Worm (Caenorhabditis elegans) whole organism, midembryonic: ENCODE data around the gene ugt-24.

Experiments used
- T22C8.4 ChIP-seq: fragments of 200-800 bp; sonication (Bioruptor generic); IDR thresholded peaks from 2 replicates; pipeline ENCODE4 v1.3.6; 2022; ENCODE audit warnings: missing genetic modification characterization, missing compliant biosample characterization
- cog-1 ChIP-seq: sonication (generic microtip); optimal IDR thresholded peaks from 2 replicates; lab custom pipeline; 2016; ENCODE audit warnings: missing genetic modification characterization, missing compliant biosample characterization
- flt-1 ChIP-seq: fragments of 200-800 bp; sonication (Bioruptor generic); IDR thresholded peaks from 2 replicates; pipeline ENCODE4 v1.3.6; 2022; ENCODE audit warnings: missing genetic modification characterization, missing compliant biosample characterization
- klf-2 ChIP-seq: fragments of 200-800 bp; sonication (Bioruptor generic); conservative IDR thresholded peaks from 2 replicates; pipeline ENCODE4 v1.3.6; 2022; ENCODE audit warnings: missing genetic modification reagents, missing genetic modification characterization, missing compliant biosample characterization
- med-1 ChIP-seq: sonication (generic microtip); optimal IDR thresholded peaks from 2 replicates; lab custom pipeline; 2017; ENCODE audit warnings: missing genetic modification characterization, mild to moderate bottlenecking, missing compliant biosample characterization, antibody characterized with exemption, missing genetic modification reagents; ENCODE audit not compliant: insufficient read depth
- ref-1 ChIP-seq: fragments of 200-800 bp; sonication (Bioruptor generic); conservative IDR thresholded peaks from 2 replicates; pipeline ENCODE4 v1.3.6; 2022; ENCODE audit warnings: missing genetic modification reagents, missing genetic modification characterization, missing compliant biosample characterization
- tab-1 ChIP-seq: fragments of 200-800 bp; sonication (Bioruptor generic); IDR thresholded peaks from 2 replicates; pipeline ENCODE4 v1.3.6; 2022; ENCODE audit warnings: missing genetic modification characterization, missing compliant biosample characterization
- ztf-23 ChIP-seq: fragments of 200-800 bp; sonication (Bioruptor generic); IDR thresholded peaks from 2 replicates; pipeline ENCODE4 v1.3.6; 2022; ENCODE audit warnings: missing genetic modification reagents, missing genetic modification characterization, missing compliant biosample characterization
- ztf-29 ChIP-seq: fragments of 200-800 bp; sonication (Bioruptor generic); IDR thresholded peaks from 2 replicates; pipeline ENCODE4 v1.3.6; 2022; ENCODE audit warnings: missing genetic modification reagents, missing genetic modification characterization, missing compliant biosample characterization

ugt-24 gene

DNA sequence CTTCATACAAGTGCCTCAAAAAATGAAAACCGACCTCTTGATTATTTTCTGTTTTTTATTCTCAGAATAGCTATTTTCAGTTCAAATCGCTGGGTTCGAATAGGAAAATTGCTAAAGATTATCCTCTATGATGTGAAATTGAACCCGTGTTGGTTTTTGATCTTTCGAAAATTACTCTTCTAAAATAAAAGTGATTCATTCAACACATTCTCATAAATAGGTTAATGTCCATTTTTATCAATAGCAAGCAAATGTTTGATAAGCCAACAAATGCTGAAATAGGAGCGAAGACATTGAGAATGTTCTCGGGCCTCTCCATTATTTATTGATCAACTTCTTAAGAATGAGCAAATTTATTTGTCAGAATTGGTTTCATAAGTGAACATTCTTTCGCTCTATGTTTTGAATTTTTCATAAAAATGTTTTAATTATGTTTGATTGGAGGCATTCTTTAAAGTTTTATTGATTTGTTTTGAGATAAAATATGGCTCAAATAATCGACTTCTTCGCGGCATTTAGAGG, 22.3 kb upstream of the ugt-24 start, which contains the start of gene F58F9.3:
Gene F58F9.3 (plus strand): TSS at position 472 of the 522 bp plus-strand sequence.
- TF ChIP-seq T22C8.4 (GFP tag; lab: Robert Waterston, UW) (no peak), flt-1 (GFP tag; lab: Robert Waterston, UW) (no peak), cog-1 (tag; lab: Kevin White, UChicago) (no peak), klf-2 (GFP tag; lab: Robert Waterston, UW) (no peak), med-1 (GFP tag; lab: Kevin White, UChicago) (no peak), ztf-29 (no peak), ztf-23 (no peak), ref-1 (GFP tag; lab: Robert Waterston, UW) (no peak), tab-1 (GFP tag; lab: Robert Waterston, UW) (no peak)

DNA sequence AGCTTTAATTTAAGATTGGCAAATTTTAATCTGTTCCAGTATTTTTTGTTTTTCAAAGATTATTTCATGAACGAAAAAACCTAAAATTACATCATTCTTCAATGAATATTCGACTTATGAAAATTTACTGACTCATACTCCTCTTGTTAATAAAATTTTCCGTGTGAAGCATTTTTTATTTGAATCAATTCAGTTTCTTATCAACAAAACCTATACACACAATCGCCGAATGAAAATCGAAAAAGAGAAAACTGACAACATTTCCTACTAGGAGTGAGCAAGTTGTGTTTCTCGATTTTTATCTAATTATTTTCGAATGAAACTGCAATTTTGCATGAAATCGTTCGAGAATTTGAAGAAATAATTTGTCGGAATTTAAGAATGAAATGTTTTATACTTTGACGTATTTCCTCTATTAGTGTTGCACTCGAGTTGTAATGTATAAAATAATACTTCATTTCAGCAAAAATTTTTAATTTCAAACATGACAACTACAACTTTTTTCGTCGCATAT, 20.1 kb upstream of the ugt-24 start, which contains the start of gene F58F9.4:
Gene F58F9.4 (plus strand): TSS at position 464 of the 514 bp plus-strand sequence.
- TF ChIP-seq flt-1 (GFP tag; lab: Robert Waterston, UW) (no peak), tab-1 (GFP tag; lab: Robert Waterston, UW) (no peak), ref-1 (GFP tag; lab: Robert Waterston, UW) (no peak), T22C8.4 (GFP tag; lab: Robert Waterston, UW) (no peak), cog-1 (tag; lab: Kevin White, UChicago) (no peak), ztf-23 (no peak)

DNA sequence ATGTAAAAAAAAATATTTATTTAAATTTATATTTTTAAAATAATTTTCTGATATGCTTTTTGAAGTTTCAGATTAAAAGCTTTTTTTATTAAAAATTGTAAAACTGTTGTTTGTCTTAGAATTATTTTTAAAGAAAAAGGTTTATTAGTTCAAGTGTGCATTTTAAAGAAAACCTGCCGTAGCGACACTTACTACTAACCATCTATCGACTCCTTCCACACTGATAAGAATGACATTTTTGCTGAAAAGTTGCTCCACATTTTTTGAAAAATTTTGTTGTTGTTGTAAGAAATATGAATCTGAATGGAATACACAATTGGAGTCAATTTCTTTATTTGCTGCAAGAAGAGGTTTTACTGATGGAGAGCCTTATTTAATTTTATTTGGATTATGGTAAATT, 17.5 kb upstream of the ugt-24 start, which contains the start of gene C49A9.1:
Gene C49A9.1 (plus strand): TSS at position 217 of the 400 bp plus-strand sequence.
- TF ChIP-seq T22C8.4 (GFP tag; lab: Robert Waterston, UW): no peak
- no peak for TF ChIP-seq ref-1 (GFP tag; lab: Robert Waterston, UW)
- no peak for TF ChIP-seq ztf-29
- no peak for TF ChIP-seq med-1 (GFP tag; lab: Kevin White, UChicago)
- TF ChIP-seq cog-1 (tag; lab: Kevin White, UChicago): no peak
- TF ChIP-seq ztf-23: no peak
- TF ChIP-seq klf-2 (GFP tag; lab: Robert Waterston, UW): no peak

DNA sequence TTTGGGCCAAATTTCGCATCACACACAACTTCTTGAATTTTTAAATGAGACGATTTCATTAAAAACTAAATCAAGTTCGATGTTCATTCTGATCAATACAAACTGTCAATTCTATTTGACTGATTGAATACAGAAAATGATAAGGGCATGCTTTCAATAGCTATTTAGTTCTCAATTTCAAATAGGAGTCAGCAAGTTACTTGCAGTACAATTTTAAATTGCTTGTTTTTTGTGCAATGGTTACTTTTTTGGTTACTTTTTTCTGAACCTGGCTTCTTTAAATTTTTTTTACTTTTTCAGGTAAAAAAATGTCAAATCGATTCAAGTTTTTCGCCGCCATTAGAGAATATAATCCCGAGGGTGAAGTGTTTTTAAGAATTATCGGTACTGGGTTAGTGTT, 14.6 kb upstream of the ugt-24 start, which contains the start of gene C49A9.2:
Gene C49A9.2 (plus strand): TSS at position 301 of the 400 bp plus-strand sequence.
- TF ChIP-seq flt-1 (GFP tag; lab: Robert Waterston, UW) (no peak), ref-1 (GFP tag; lab: Robert Waterston, UW) (no peak), tab-1 (GFP tag; lab: Robert Waterston, UW) (no peak), med-1 (GFP tag; lab: Kevin White, UChicago) (no peak), T22C8.4 (GFP tag; lab: Robert Waterston, UW) (no peak), ztf-23 (no peak), ztf-29 (no peak), klf-2 (GFP tag; lab: Robert Waterston, UW) (no peak), cog-1 (tag; lab: Kevin White, UChicago) (no peak)

DNA sequence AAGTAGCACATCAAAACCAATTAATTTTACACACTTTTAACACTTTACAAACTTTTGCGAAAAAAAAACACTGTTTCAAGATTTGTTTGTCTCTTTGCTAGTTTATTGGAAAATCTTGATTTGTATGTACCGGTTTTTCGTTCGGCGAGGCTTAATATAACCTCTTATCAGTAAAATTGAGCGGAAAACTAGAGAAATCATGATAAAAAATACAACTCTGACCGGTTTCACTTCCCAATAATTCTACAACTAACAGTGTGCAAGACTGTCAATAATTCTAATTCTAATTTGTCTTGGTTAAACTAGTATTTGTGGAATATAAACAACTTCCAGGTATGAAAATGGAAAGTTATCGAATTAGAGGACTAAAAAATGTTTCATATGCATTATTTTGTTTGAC, 11.4 kb upstream of the ugt-24 start, which contains the start of gene C49A9.3:
Gene C49A9.3 (plus strand): TSS at position 212 of the 400 bp plus-strand sequence.
- no peak for TF ChIP-seq cog-1 (tag; lab: Kevin White, UChicago)
- no peak for TF ChIP-seq T22C8.4 (GFP tag; lab: Robert Waterston, UW)
- TF ChIP-seq ref-1 (GFP tag; lab: Robert Waterston, UW): no peak
- TF ChIP-seq med-1 (GFP tag; lab: Kevin White, UChicago): no peak
- TF ChIP-seq tab-1 (GFP tag; lab: Robert Waterston, UW): no peak
- TF ChIP-seq ztf-29: no peak

DNA sequence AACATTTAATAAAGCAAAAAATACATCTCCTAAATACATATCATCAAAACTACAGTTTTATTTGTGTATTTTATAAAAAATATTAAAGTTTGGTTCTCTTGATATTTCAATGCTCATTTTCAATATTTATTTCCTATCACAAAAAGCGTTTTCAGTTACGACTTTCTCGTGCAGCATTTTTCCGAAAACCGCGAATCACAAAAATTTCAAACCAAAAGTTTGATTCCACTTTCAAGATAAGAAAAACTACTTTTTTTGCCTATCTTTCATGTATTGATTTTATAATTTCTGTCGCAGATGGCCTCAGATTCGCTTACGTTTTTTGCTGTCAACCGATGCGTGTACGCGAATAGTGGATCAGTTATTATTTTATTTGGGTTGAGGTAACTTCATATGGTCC, 8.9 kb upstream of the ugt-24 start, which contains the start of gene C49A9.4:
Gene C49A9.4 (plus strand): TSS at position 265 of the 400 bp plus-strand sequence.
- no peak for TF ChIP-seq ztf-23
- no peak for TF ChIP-seq flt-1 (GFP tag; lab: Robert Waterston, UW)
- TF ChIP-seq tab-1 (GFP tag; lab: Robert Waterston, UW): no peak
- TF ChIP-seq ztf-29: no peak
- no peak for TF ChIP-seq T22C8.4 (GFP tag; lab: Robert Waterston, UW)
- TF ChIP-seq ref-1 (GFP tag; lab: Robert Waterston, UW): no peak
- TF ChIP-seq klf-2 (GFP tag; lab: Robert Waterston, UW): no peak
- TF ChIP-seq med-1 (GFP tag; lab: Kevin White, UChicago): no peak
- TF ChIP-seq cog-1 (tag; lab: Kevin White, UChicago): no peak

DNA sequence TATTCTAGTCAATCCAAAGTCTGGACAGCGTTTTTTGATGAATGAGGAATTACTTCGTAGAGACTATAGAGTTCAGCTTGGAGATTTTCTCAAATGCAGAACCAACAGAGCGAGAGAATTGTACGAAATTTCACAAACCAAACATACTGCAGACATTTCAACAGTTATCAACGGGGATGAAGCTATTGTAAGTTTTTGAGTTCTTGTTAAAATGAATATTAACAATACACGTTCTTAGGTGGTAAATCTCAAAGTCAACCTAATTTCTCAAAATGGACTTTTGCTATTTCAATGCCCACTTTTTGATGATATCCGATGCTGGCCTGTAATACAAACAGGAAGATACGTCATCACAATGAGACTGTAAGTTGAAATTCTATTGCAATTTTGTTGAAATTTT, 7.0 kb upstream of the ugt-24 start:
- TF ChIP-seq T22C8.4 (GFP tag; lab: Robert Waterston, UW): no peak
- no peak for TF ChIP-seq tab-1 (GFP tag; lab: Robert Waterston, UW)
- TF ChIP-seq klf-2 (GFP tag; lab: Robert Waterston, UW): no peak
- no peak for TF ChIP-seq ztf-23
- TF ChIP-seq ref-1 (GFP tag; lab: Robert Waterston, UW): no peak

DNA sequence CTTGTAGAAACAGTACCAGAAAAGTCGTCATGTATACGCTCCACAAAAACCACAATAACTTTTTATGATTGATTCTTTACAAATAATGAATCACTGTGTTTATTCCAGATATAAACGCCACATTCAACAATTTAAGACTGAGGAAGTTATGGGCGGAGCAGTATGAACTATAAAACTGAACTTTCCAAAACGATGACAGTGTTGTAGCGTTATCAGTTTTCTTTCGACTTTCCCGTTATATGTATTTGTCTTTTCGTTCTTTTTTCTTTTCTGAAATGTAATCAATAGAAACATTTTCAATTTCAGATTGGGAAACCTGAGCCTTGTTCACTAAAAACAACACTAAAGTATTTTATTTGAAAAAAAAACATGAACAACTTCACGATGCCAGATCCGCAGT, 6.5 kb upstream of the ugt-24 start, which contains the start of gene C49A9.9:
Gene C49A9.9 (plus strand): TSS at position 307 of the 400 bp plus-strand sequence.
- TF ChIP-seq T22C8.4 (GFP tag; lab: Robert Waterston, UW) (no peak), ztf-29 (no peak), ref-1 (GFP tag; lab: Robert Waterston, UW) (no peak), tab-1 (GFP tag; lab: Robert Waterston, UW) (no peak), flt-1 (GFP tag; lab: Robert Waterston, UW) (no peak), klf-2 (GFP tag; lab: Robert Waterston, UW) (no peak), med-1 (GFP tag; lab: Kevin White, UChicago) (no peak), cog-1 (tag; lab: Kevin White, UChicago) (no peak), ztf-23 (no peak)

DNA sequence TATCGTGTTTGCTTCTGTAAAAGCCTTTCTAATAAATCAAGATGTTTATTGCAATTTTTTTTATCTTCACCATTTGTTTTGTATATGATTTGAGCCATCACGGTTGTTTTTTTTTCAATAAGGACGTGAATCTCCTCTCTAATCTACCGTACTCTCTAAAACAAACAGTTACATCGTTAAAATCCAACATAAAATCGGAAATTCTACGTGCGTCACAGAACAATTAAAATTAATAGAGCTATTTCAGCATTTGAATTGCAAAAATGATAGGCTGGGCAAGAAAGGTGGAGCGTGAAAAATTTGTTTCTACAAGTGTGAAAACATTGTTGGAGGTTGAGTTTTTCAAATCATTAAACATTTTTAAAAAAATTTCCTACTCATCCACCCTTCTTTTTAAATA, 2.9 kb upstream of the ugt-24 start, which contains the start of gene C49A9.5:
Gene C49A9.5 (plus strand): TSS at position 271 of the 400 bp plus-strand sequence.
- no peak for TF ChIP-seq klf-2 (GFP tag; lab: Robert Waterston, UW)
- TF ChIP-seq ztf-29: no peak
- TF ChIP-seq cog-1 (tag; lab: Kevin White, UChicago): no peak
- no peak for TF ChIP-seq ref-1 (GFP tag; lab: Robert Waterston, UW)
- no peak for TF ChIP-seq flt-1 (GFP tag; lab: Robert Waterston, UW)
- TF ChIP-seq med-1 (GFP tag; lab: Kevin White, UChicago): no peak
- no peak for TF ChIP-seq ztf-23
- TF ChIP-seq T22C8.4 (GFP tag; lab: Robert Waterston, UW): no peak
- TF ChIP-seq tab-1 (GFP tag; lab: Robert Waterston, UW): no peak
